Worm (Caenorhabditis elegans) whole organism, young adult: Measurements from ENCODE around the gene T24H10.4.

ENCODE experiments used
- B0336.3 ChIP-seq: fragments of 200-800 bp; sonication (Bioruptor generic); IDR thresholded peaks from 2 replicates; pipeline ENCODE4 v1.3.6; 2022; ENCODE audit warnings: missing genetic modification characterization, missing compliant biosample characterization
- F23B12.7 ChIP-seq: sonication (generic microtip); optimal IDR thresholded peaks from 2 replicates; lab custom pipeline; 2017; ENCODE audit warnings: missing genetic modification characterization, mild to moderate bottlenecking, missing compliant biosample characterization, antibody characterized with exemption, moderate library complexity; ENCODE audit not compliant: insufficient read depth
- F37B4.10 ChIP-seq: fragments of 200-800 bp; sonication (Bioruptor generic); IDR thresholded peaks from 2 replicates; pipeline ENCODE4 v1.3.6; 2022; ENCODE audit warnings: missing genetic modification characterization, missing compliant biosample characterization
- F57C9.4 ChIP-seq: sonication (generic microtip); optimal IDR thresholded peaks from 2 replicates; lab custom pipeline; 2017; ENCODE audit warnings: mild to moderate bottlenecking, missing genetic modification characterization, missing compliant biosample characterization
- T07F8.4 ChIP-seq: sonication (generic microtip); optimal IDR thresholded peaks from 2 replicates; lab custom pipeline; 2016; ENCODE audit warnings: mild to moderate bottlenecking, missing genetic modification characterization, moderate library complexity, missing compliant biosample characterization
- ZK185.1 ChIP-seq: sonication (generic microtip); optimal IDR thresholded peaks from 2 replicates; lab custom pipeline; 2016; ENCODE audit warnings: mild to moderate bottlenecking, missing genetic modification characterization, missing compliant biosample characterization; ENCODE audit not compliant: poor library complexity, severe bottlenecking
- bed-2 ChIP-seq: fragments of 200-800 bp; sonication (Bioruptor generic); IDR thresholded peaks from 2 replicates; pipeline ENCODE4 v1.3.6; 2022; ENCODE audit warnings: missing genetic modification reagents, missing genetic modification characterization, missing compliant biosample characterization
- ccch-3 ChIP-seq: fragments of 200-800 bp; sonication (Bioruptor generic); optimal IDR thresholded peaks from 2 replicates; lab custom pipeline; 2018; ENCODE audit warnings: mild to moderate bottlenecking, missing genetic modification characterization, missing compliant biosample characterization
- efl-1 ChIP-seq: fragments of 150-350 bp; optimal IDR thresholded peaks from 2 replicates; lab custom pipeline; 2014; ENCODE audit warnings: missing biosample characterization, missing genetic modification reagents, missing genetic modification characterization
- ekl-4 ChIP-seq: fragments of 200-800 bp; sonication (Bioruptor generic); IDR thresholded peaks from 2 replicates; pipeline ENCODE4 v1.3.6; 2022; ENCODE audit warnings: missing genetic modification reagents, missing genetic modification characterization, missing compliant biosample characterization
- lag-1 ChIP-seq: fragments of 200-800 bp; sonication (Bioruptor generic); IDR thresholded peaks from 2 replicates; pipeline ENCODE4 v1.3.6; 2022; ENCODE audit warnings: missing genetic modification reagents, missing genetic modification characterization, missing compliant biosample characterization
- let-607 ChIP-seq, 2 experiments: fragments of 200-800 bp in 1 of 2; sonication (Bioruptor generic) in 1 of 2; sonication (generic microtip) in 1 of 2; optimal IDR thresholded peaks; 2 replicates each; lab custom pipeline; 2016 to 2018; ENCODE audit warnings: mild to moderate bottlenecking in 2 of 2, missing compliant biosample characterization in 2 of 2, missing genetic modification characterization in 2 of 2, moderate library complexity in 2 of 2, missing genotype in 1 of 2
- lin-40 ChIP-seq: sonication (generic microtip); optimal IDR thresholded peaks from 2 replicates; lab custom pipeline; 2016; ENCODE audit warnings: missing genetic modification characterization, mild to moderate bottlenecking, missing compliant biosample characterization, missing genotype, missing genetic modification reagents
- lsl-1 ChIP-seq: fragments of 200-800 bp; sonication (Bioruptor generic); optimal IDR thresholded peaks from 2 replicates; lab custom pipeline; 2018; ENCODE audit warnings: mild to moderate bottlenecking, missing genetic modification characterization, moderate library complexity, missing compliant biosample characterization
- mes-4 ChIP-seq: sonication (generic microtip); optimal IDR thresholded peaks from 2 replicates; lab custom pipeline; 2016; ENCODE audit warnings: missing genotype, missing genetic modification characterization, missing compliant biosample characterization
- nfya-1 ChIP-seq: sonication (generic microtip); optimal IDR thresholded peaks from 2 replicates; lab custom pipeline; 2017; ENCODE audit warnings: antibody characterized with exemption, missing compliant biosample characterization, missing genetic modification characterization, borderline replicate concordance; ENCODE audit not compliant: insufficient read depth
- nhr-120 ChIP-seq: fragments of 200-800 bp; sonication (Bioruptor generic); IDR thresholded peaks from 2 replicates; pipeline ENCODE4 v1.3.6; 2022; ENCODE audit warnings: missing genetic modification characterization, missing compliant biosample characterization
- nhr-27 ChIP-seq: fragments of 200-800 bp; sonication (Bioruptor generic); optimal IDR thresholded peaks from 2 replicates; lab custom pipeline; 2018; ENCODE audit warnings: mild to moderate bottlenecking, missing genetic modification characterization, moderate library complexity, missing compliant biosample characterization
- nhr-80 ChIP-seq: sonication (generic microtip); optimal IDR thresholded peaks from 2 replicates; lab custom pipeline; 2016; ENCODE audit warnings: missing genetic modification characterization, missing compliant biosample characterization
- pbrm-1 ChIP-seq: fragments of 200-800 bp; sonication (Bioruptor generic); IDR thresholded peaks from 2 replicates; pipeline ENCODE4 v1.3.6; 2022; ENCODE audit warnings: missing genetic modification reagents, missing genetic modification characterization, missing compliant biosample characterization
- rcor-1 ChIP-seq: fragments of 200-800 bp; sonication (Bioruptor generic); IDR thresholded peaks from 2 replicates; pipeline ENCODE4 v1.3.6; 2022; ENCODE audit warnings: missing genetic modification reagents, missing genetic modification characterization, missing compliant biosample characterization
- snpc-1.3 ChIP-seq: sonication (generic microtip); optimal IDR thresholded peaks from 2 replicates; lab custom pipeline; 2017; ENCODE audit warnings: missing genetic modification characterization, mild to moderate bottlenecking, missing compliant biosample characterization, antibody characterized with exemption, moderate library complexity, missing genotype, missing genetic modification reagents; ENCODE audit not compliant: insufficient read depth
- snpc-3.4 ChIP-seq: sonication (generic microtip); optimal IDR thresholded peaks from 2 replicates; lab custom pipeline; 2017; ENCODE audit warnings: missing genetic modification characterization, mild to moderate bottlenecking, missing compliant biosample characterization, antibody characterized with exemption, moderate library complexity, missing genotype, missing genetic modification reagents
- somi-1 ChIP-seq: fragments of 200-800 bp; sonication (Bioruptor generic); optimal IDR thresholded peaks from 2 replicates; lab custom pipeline; 2018; ENCODE audit warnings: mild to moderate bottlenecking, missing genetic modification characterization, missing compliant biosample characterization
- xnd-1 ChIP-seq: sonication (generic microtip); optimal IDR thresholded peaks from 2 replicates; lab custom pipeline; 2016; ENCODE audit warnings: missing genotype, missing genetic modification reagents, missing genetic modification characterization, missing compliant biosample characterization
- ztf-18 ChIP-seq: sonication (generic microtip); optimal IDR thresholded peaks from 2 replicates; lab custom pipeline; 2016; ENCODE audit warnings: missing genotype, mild to moderate bottlenecking, missing genetic modification characterization, missing compliant biosample characterization
- ztf-25 ChIP-seq: fragments of 200-800 bp; sonication (Bioruptor generic); IDR thresholded peaks from 2 replicates; pipeline ENCODE4 v1.3.6; 2022; ENCODE audit warnings: missing genetic modification reagents, missing genetic modification characterization, missing compliant biosample characterization

Gene T24H10.4

DNA sequence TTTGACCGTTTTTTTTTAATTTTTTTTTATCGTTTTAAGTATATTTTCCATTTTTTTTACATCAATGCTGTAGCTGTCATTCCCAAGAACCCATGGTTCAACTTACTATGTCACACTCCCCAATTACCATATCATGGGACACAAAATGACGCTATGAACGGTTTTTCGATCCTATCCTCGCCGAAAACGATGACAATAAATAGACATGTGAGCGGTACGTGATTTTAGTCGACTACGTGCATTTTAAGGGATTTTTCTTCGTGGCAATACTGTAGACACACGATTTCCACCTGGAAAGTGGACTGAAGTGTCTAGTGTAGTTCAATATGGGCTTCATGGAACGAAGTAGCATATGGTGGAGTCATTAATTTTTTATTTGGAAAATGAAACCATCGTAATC, 46.9 kb downstream of the T24H10.4 start:
- peak in 1 of 2 experiments; percentile 8 for TF ChIP-seq let-607 (tag; optimal IDR thresholded peaks at IDR 0.05; lab: Kevin White, UChicago)
- no peak for TF ChIP-seq lag-1 (GFP tag; lab: Robert Waterston, UW)
- peak; percentile 54 for TF ChIP-seq nhr-80 (tag; lab: Kevin White, UChicago)

- TF ChIP-seq nhr-80 (tag; lab: Kevin White, UChicago) (peak; percentile 75), mes-4 (tag; lab: Kevin White, UChicago) (no peak), nhr-120 (no peak), ccch-3 (GFP tag; lab: Kevin White, UChicago) (no peak)
Observed at ce11 chrII:9157125-9157524, 47.8 kb downstream of the T24H10.4 start.

DNA sequence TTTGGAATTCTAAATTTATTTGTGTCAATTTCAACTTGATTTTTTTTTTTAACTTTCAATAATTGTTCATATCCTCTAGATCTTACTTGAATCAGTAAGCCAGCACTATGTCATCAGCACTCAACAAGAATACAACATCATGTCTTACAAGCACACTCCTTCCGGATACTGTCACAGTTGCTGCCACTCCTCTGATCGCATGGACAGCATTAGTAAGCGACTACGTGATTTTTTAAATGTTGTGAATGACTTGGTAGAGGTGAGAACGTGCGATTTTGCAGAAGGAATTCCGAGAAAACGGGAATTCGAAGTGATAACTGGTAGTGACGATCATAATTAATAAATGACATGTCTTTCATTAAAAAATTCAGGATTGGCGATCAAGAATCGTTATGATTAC, 48.7 kb downstream of the T24H10.4 start, which contains the start of gene oac-54:
TSS of gene oac-54 (plus strand) at position 83 of the 400 bp plus-strand sequence.
- TF ChIP-seq nhr-80 (tag; lab: Kevin White, UChicago) (peak; percentile 2), snpc-1.3 (tag; lab: Kevin White, UChicago) (no peak)

DNA sequence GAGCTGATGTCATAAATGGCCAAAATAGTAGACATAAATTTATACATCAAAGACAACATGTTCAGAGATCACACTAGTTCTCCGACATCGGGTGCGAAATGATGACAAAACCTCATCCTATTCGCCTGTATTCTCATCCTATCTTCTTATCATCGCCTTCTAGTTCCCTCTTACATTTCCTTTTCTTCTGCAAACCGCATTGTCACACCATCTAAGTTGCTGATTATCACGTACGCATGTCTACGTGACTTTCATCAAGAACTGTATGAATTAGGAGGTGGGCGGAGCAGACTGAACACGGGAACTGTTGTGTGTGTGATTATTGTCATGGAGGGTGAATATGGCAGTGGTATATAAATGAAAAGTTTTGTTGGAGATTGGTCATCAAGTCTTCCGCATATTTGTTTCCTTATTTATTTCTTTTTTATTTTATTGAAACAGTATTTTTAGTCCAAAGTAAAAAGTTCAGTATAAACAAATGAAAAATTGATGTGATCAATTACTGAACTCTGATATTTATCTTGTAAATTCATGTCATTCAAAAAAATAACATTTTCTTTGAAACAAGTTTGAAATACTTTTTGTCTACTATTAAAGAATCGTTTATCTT, 51.0 kb downstream of the T24H10.4 start:
- TF ChIP-seq B0336.3 (GFP tag; lab: Robert Waterston, UW) (no peak), efl-1 (GFP tag; lab: Kevin White, UChicago) (no peak), ekl-4 (GFP tag; lab: Robert Waterston, UW) (no peak), nfya-1 (tag; lab: Kevin White, UChicago) (no peak), lsl-1 (GFP tag; lab: Kevin White, UChicago) (no peak), let-607 (tag; optimal IDR thresholded peaks at IDR 0.05; lab: Kevin White, UChicago) (no peak), F57C9.4 (tag; lab: Kevin White, UChicago) (no peak), F23B12.7 (tag; lab: Kevin White, UChicago) (no peak), lag-1 (GFP tag; lab: Robert Waterston, UW) (no peak), somi-1 (GFP tag; lab: Kevin White, UChicago) (peak; percentile 3), xnd-1 (no peak), F37B4.10 (GFP tag; lab: Robert Waterston, UW) (no peak), nhr-80 (tag; lab: Kevin White, UChicago) (peak; percentile 65), T07F8.4 (tag; lab: Kevin White, UChicago) (no peak), ztf-18 (tag; lab: Kevin White, UChicago) (no peak), snpc-3.4 (tag; lab: Kevin White, UChicago) (no peak), lin-40 (tag; lab: Kevin White, UChicago) (peak; percentile 21), ZK185.1 (tag; lab: Kevin White, UChicago) (peak; percentile 0), ztf-25 (GFP tag; lab: Robert Waterston, UW) (no peak), bed-2 (no peak), nhr-27 (no peak), pbrm-1 (GFP tag; lab: Robert Waterston, UW) (no peak), rcor-1 (GFP tag; lab: Robert Waterston, UW) (no peak)
